Worm (Caenorhabditis elegans) whole organism, late embryonic: ENCODE results near the gene math-10.
"Not testable (repeated sequence)": the region's sequence is repeated elsewhere in the genome, so short reads cannot be mapped to it uniquely, and the experiment has no call there.

Source experiments
- F13H6.1 ChIP-seq: sonication (generic microtip); optimal IDR thresholded peaks from 2 replicates; lab custom pipeline; 2016; ENCODE audit warnings: missing genetic modification characterization, missing compliant biosample characterization
- K02D7.2 ChIP-seq: sonication (generic microtip); optimal IDR thresholded peaks from 2 replicates; lab custom pipeline; 2017; ENCODE audit warnings: mild to moderate bottlenecking, missing genetic modification characterization, missing compliant biosample characterization
- K09A11.1 ChIP-seq: sonication (generic microtip); optimal IDR thresholded peaks from 2 replicates; lab custom pipeline; 2017; ENCODE audit warnings: antibody characterized with exemption, mild to moderate bottlenecking, missing genetic modification characterization, missing compliant biosample characterization; ENCODE audit not compliant: insufficient read depth
- T23F11.4 ChIP-seq: fragments of 200-800 bp; sonication (Bioruptor generic); optimal IDR thresholded peaks from 2 replicates; lab custom pipeline; 2018; ENCODE audit warnings: mild to moderate bottlenecking, missing genetic modification characterization, missing compliant biosample characterization
- ceh-2 ChIP-seq: sonication (generic microtip); optimal IDR thresholded peaks from 2 replicates; lab custom pipeline; 2016; ENCODE audit warnings: missing genotype, missing genetic modification characterization, missing compliant biosample characterization
- ceh-22 ChIP-seq: sonication (generic microtip); optimal IDR thresholded peaks from 2 replicates; lab custom pipeline; 2017; ENCODE audit warnings: missing biosample characterization, missing genetic modification characterization
- ceh-31 ChIP-seq: sonication (generic microtip); optimal IDR thresholded peaks from 2 replicates; lab custom pipeline; 2016; ENCODE audit warnings: missing genetic modification characterization, missing compliant biosample characterization
- ceh-45 ChIP-seq: fragments of 200-800 bp; sonication (Bioruptor generic); IDR thresholded peaks from 2 replicates; pipeline ENCODE4 v1.3.6; 2022; ENCODE audit warnings: missing genetic modification reagents, missing genetic modification characterization, missing compliant biosample characterization
- ceh-6 ChIP-seq: fragments of 200-800 bp; sonication (Bioruptor generic); optimal IDR thresholded peaks from 2 replicates; lab custom pipeline; 2018; ENCODE audit warnings: mild to moderate bottlenecking, missing genetic modification characterization, missing compliant biosample characterization
- ceh-9 ChIP-seq: sonication (generic microtip); optimal IDR thresholded peaks from 2 replicates; lab custom pipeline; 2016; ENCODE audit warnings: mild to moderate bottlenecking, missing genetic modification characterization, inconsistent platforms, missing compliant biosample characterization
- che-1 ChIP-seq: sonication (generic microtip); optimal IDR thresholded peaks from 2 replicates; lab custom pipeline; 2016; ENCODE audit warnings: mild to moderate bottlenecking, missing genetic modification characterization, missing compliant biosample characterization
- elt-2 ChIP-seq: sonication (generic microtip); optimal IDR thresholded peaks from 2 replicates; lab custom pipeline; 2016; ENCODE audit warnings: missing genetic modification reagents, missing genetic modification characterization, missing compliant biosample characterization
- ets-4 ChIP-seq: sonication (generic microtip); optimal IDR thresholded peaks from 2 replicates; lab custom pipeline; 2016; ENCODE audit warnings: missing genetic modification characterization, missing compliant biosample characterization
- eyg-1 ChIP-seq: sonication (generic microtip); optimal IDR thresholded peaks from 2 replicates; lab custom pipeline; 2016; ENCODE audit warnings: missing genotype, missing genetic modification characterization, missing compliant biosample characterization
- fax-1 ChIP-seq: sonication (generic microtip); optimal IDR thresholded peaks from 2 replicates; lab custom pipeline; 2016; ENCODE audit warnings: missing genotype, missing genetic modification characterization, missing compliant biosample characterization
- fkh-6 ChIP-seq: sonication (generic microtip); optimal IDR thresholded peaks from 2 replicates; lab custom pipeline; 2016; ENCODE audit warnings: missing genetic modification characterization, missing compliant biosample characterization
- hlh-13 ChIP-seq: fragments of 200-800 bp; sonication (Bioruptor generic); optimal IDR thresholded peaks from 2 replicates; lab custom pipeline; 2018; ENCODE audit warnings: mild to moderate bottlenecking, missing genetic modification characterization, missing compliant biosample characterization
- hlh-15 ChIP-seq: sonication (generic microtip); optimal IDR thresholded peaks from 2 replicates; lab custom pipeline; 2016; ENCODE audit warnings: missing genetic modification characterization, missing compliant biosample characterization
- hlh-6 ChIP-seq: sonication (generic microtip); optimal IDR thresholded peaks from 2 replicates; lab custom pipeline; 2016; ENCODE audit warnings: missing genotype, missing genetic modification characterization, missing compliant biosample characterization
- lim-6 ChIP-seq: sonication (generic microtip); optimal IDR thresholded peaks from 2 replicates; lab custom pipeline; 2016; ENCODE audit warnings: missing genetic modification characterization, missing compliant biosample characterization
- lin-11 ChIP-seq: fragments of 200-800 bp; sonication (Bioruptor generic); optimal IDR thresholded peaks from 2 replicates; lab custom pipeline; 2018; ENCODE audit warnings: mild to moderate bottlenecking, missing genetic modification characterization, missing compliant biosample characterization
- madf-2 ChIP-seq: sonication (generic microtip); optimal IDR thresholded peaks from 2 replicates; lab custom pipeline; 2017; ENCODE audit warnings: missing genetic modification characterization, missing compliant biosample characterization
- mec-3 ChIP-seq: sonication (generic microtip); optimal IDR thresholded peaks from 2 replicates; lab custom pipeline; 2016; ENCODE audit warnings: borderline replicate concordance, missing genetic modification characterization, missing compliant biosample characterization
- nfya-1 ChIP-seq: sonication (generic microtip); optimal IDR thresholded peaks from 2 replicates; lab custom pipeline; 2017; ENCODE audit warnings: missing genetic modification characterization, mild to moderate bottlenecking, missing compliant biosample characterization, antibody characterized with exemption, moderate library complexity
- pha-2 ChIP-seq: sonication (generic microtip); optimal IDR thresholded peaks from 2 replicates; lab custom pipeline; 2017; ENCODE audit warnings: mild to moderate bottlenecking, missing genetic modification characterization, missing compliant biosample characterization
- pha-4 ChIP-seq: fragments of 150-350 bp; optimal IDR thresholded peaks from 2 replicates; lab custom pipeline; 2018; ENCODE audit warnings: missing biosample characterization, missing genetic modification reagents, missing genetic modification characterization
- pqm-1 ChIP-seq: sonication (generic microtip); optimal IDR thresholded peaks from 2 replicates; lab custom pipeline; 2016; ENCODE audit warnings: missing genetic modification characterization, missing compliant biosample characterization
- pros-1 ChIP-seq: fragments of 150-350 bp; optimal IDR thresholded peaks from 2 replicates; lab custom pipeline; 2014; ENCODE audit warnings: missing biosample characterization, missing genetic modification reagents, missing genetic modification characterization
- sox-4 ChIP-seq: sonication (generic microtip); optimal IDR thresholded peaks from 2 replicates; lab custom pipeline; 2017; ENCODE audit warnings: mild to moderate bottlenecking, missing genetic modification characterization, inconsistent platforms, missing compliant biosample characterization
- tbx-7 ChIP-seq: sonication (generic microtip); optimal IDR thresholded peaks from 2 replicates; lab custom pipeline; 2016; ENCODE audit warnings: missing genotype, missing genetic modification characterization, missing compliant biosample characterization
- unc-42 ChIP-seq: sonication (generic microtip); optimal IDR thresholded peaks from 2 replicates; lab custom pipeline; 2016; ENCODE audit warnings: missing genotype, missing genetic modification characterization, missing compliant biosample characterization
- unc-86 ChIP-seq: sonication (generic microtip); optimal IDR thresholded peaks from 2 replicates; lab custom pipeline; 2016; ENCODE audit warnings: missing genetic modification characterization, missing compliant biosample characterization
- ztf-16 ChIP-seq: sonication (generic microtip); optimal IDR thresholded peaks from 2 replicates; lab custom pipeline; 2017; ENCODE audit warnings: missing genetic modification characterization, missing compliant biosample characterization

The math-10 gene

ce11 chrII:1854094-1854493, 17.2 kb upstream of the math-10 start, which contains the start of gene fbxb-95:
fbxb-95 (plus strand) TSS chrII:1854394.
- TF ChIP-seq pros-1; lin-11 (tag; lab: Kevin White, UChicago); nfya-1 (tag; lab: Kevin White, UChicago): not testable (repeated sequence)

ce11 chrII:1861285-1861793, 10.0 kb upstream of the math-10 start, which contains the start of gene C16C4.18:
C16C4.18 (minus strand) TSS chrII:1861335.
- TF ChIP-seq eyg-1 (tag; lab: Kevin White, UChicago); pha-4; lin-11 (tag; lab: Kevin White, UChicago): not testable (repeated sequence)

- TF ChIP-seq madf-2, fkh-6, tbx-7 (tag; lab: Kevin White, UChicago): not testable (repeated sequence)
Observed at ce11 chrII:1862334-1862733, 9.0 kb upstream of the math-10 start, which contains the start of gene fbxb-98. fbxb-98 (plus strand) TSS chrII:1862634.

ce11 chrII:1864278-1864677, 7.1 kb upstream of the math-10 start, which contains the start of gene C16C4.17:
C16C4.17 (plus strand) TSS chrII:1864578.
- TF ChIP-seq lin-11 (tag; lab: Kevin White, UChicago) (no peak), fax-1 (tag; lab: Kevin White, UChicago) (no peak), tbx-7 (tag; lab: Kevin White, UChicago) (no peak), T23F11.4 (no peak), pha-4 (no peak), hlh-15 (tag; lab: Kevin White, UChicago) (no peak), ceh-6 (no peak), eyg-1 (tag; lab: Kevin White, UChicago) (no peak)

- TF ChIP-seq K02D7.2 (tag; lab: Kevin White, UChicago) = no peak
- TF ChIP-seq ceh-45 = no peak
- TF ChIP-seq elt-2 (tag; lab: Kevin White, UChicago) = peak; percentile 27
Observed at ce11 chrII:1865683-1866431, 5.5 kb upstream of the math-10 start, which contains the start of gene math-15. math-15 (plus strand) TSS chrII:1866381.

ce11 chrII:1869120-1869519, 2.2 kb upstream of the math-10 start, which contains the start of gene math-14:
math-14 (plus strand) TSS chrII:1869420.
- TF ChIP-seq lin-11 (tag; lab: Kevin White, UChicago) (no peak), hlh-13 (no peak), unc-42 (tag; lab: Kevin White, UChicago) (no peak), K09A11.1 (tag; lab: Kevin White, UChicago) (no peak), fax-1 (tag; lab: Kevin White, UChicago) (no peak), eyg-1 (tag; lab: Kevin White, UChicago) (no peak), hlh-6 (tag; lab: Kevin White, UChicago) (no peak), pha-2 (tag; lab: Kevin White, UChicago) (no peak), che-1 (tag; lab: Kevin White, UChicago) (no peak), fkh-6 (tag; lab: Kevin White, UChicago) (no peak), pqm-1 (tag; lab: Kevin White, UChicago) (no peak)

- TF ChIP-seq sox-4 (tag; lab: Kevin White, UChicago) (no peak), F13H6.1 (tag; lab: Kevin White, UChicago) (no peak), ztf-16 (tag; lab: Kevin White, UChicago) (no peak), ceh-45 (no peak), ceh-9 (tag; lab: Kevin White, UChicago) (no peak), hlh-15 (tag; lab: Kevin White, UChicago) (no peak), unc-86 (tag; lab: Kevin White, UChicago) (no peak), hlh-13 (no peak), ceh-2 (tag; lab: Kevin White, UChicago) (no peak), ceh-31 (tag; lab: Kevin White, UChicago) (no peak), pros-1 (no peak), K09A11.1 (tag; lab: Kevin White, UChicago) (no peak), ceh-22 (tag; lab: Kevin White, UChicago) (no peak), lim-6 (no peak), mec-3 (tag; lab: Kevin White, UChicago) (no peak), ets-4 (tag; lab: Kevin White, UChicago) (no peak)
Observed at ce11 chrII:1875658-1876057, 4.3 kb downstream of the math-10 start, which contains the start of gene math-13. math-13 (plus strand) TSS chrII:1875958.
